Fruit fly (Drosophila melanogaster): ENCODE results near the gene Caf1-180.

dm6 chrX:8554303-8554702, 51.8 kb downstream of the Caf1-180 start:
- no peak for TF ChIP-seq CG1620 (GFP tag; optimal IDR thresholded peaks at IDR 0.05)
- TF ChIP-seq toe (GFP tag; optimal IDR thresholded peaks at IDR 0.05): no peak
- TF ChIP-seq CG7101 (tag; optimal IDR thresholded peaks at IDR 0.05): no peak
- no peak for TF ChIP-seq CG7045 (GFP tag; optimal IDR thresholded peaks at IDR 0.05)

Data from whole organism, adult.